Fruit fly (Drosophila melanogaster) whole organism, embryonic: ENCODE data around the gene Cyp4d20.

Experiments used
- Ada2b ChIP-seq: fragments of 200-800 bp; sonication (Bioruptor generic); IDR thresholded peaks from 2 replicates; pipeline ENCODE4 v1.3.6; 2022; ENCODE audit warnings: missing biosample characterization, missing genetic modification characterization
- Awh ChIP-seq: fragments of 200-800 bp; sonication (Bioruptor generic); IDR thresholded peaks from 2 replicates; pipeline ENCODE4, ENCODE4 v1.3.6; 2022; ENCODE audit warnings: missing biosample characterization, missing genetic modification characterization
- Bteb2 ChIP-seq: fragments of 200-800 bp; sonication (Bioruptor generic); optimal IDR thresholded peaks from 2 replicates; lab custom pipeline; 2016; ENCODE audit warnings: missing biosample characterization, missing genetic modification characterization
- CG12942 ChIP-seq: fragments of 200-800 bp; sonication (Bioruptor generic); optimal IDR thresholded peaks from 3 replicates; lab custom pipeline; 2016; ENCODE audit warnings: missing biosample characterization, missing genetic modification characterization
- CG14441 ChIP-seq: fragments of 200-800 bp; sonication (Bioruptor generic); IDR thresholded peaks from 2 replicates; pipeline ENCODE4 v1.3.6; 2022; ENCODE audit warnings: missing biosample characterization, missing genetic modification characterization
- CG14710 ChIP-seq: fragments of 200-800 bp; sonication (Bioruptor generic); optimal IDR thresholded peaks from 3 replicates; lab custom pipeline; 2019; ENCODE audit warnings: missing biosample characterization, mild to moderate bottlenecking, missing genetic modification characterization, moderate library complexity
- CG16815 ChIP-seq: fragments of 200-800 bp; sonication (Bioruptor generic); optimal IDR thresholded peaks from 3 replicates; lab custom pipeline; 2017; ENCODE audit warnings: missing biosample characterization, mild to moderate bottlenecking, missing genetic modification characterization
- CG17361 ChIP-seq: fragments of 200-800 bp; sonication (Bioruptor generic); IDR thresholded peaks from 3 replicates; pipeline ENCODE4 v1.3.6; 2022; ENCODE audit warnings: missing biosample characterization, missing genetic modification characterization
- CG17829 ChIP-seq: fragments of 200-800 bp; optimal IDR thresholded peaks from 2 replicates; lab custom pipeline; 2019; ENCODE audit warnings: missing biosample characterization, mild to moderate bottlenecking, missing genetic modification characterization, moderate library complexity
- CG2129 ChIP-seq: fragments of 200-800 bp; sonication (Bioruptor generic); IDR thresholded peaks from 2 replicates; pipeline ENCODE4 v1.3.6; 2022; ENCODE audit warnings: missing biosample characterization, missing genetic modification characterization; ENCODE audit not compliant: partially characterized antibody
- CG2712 ChIP-seq: fragments of 200-800 bp; optimal IDR thresholded peaks from 3 replicates; lab custom pipeline; 2019; ENCODE audit warnings: missing biosample characterization, mild to moderate bottlenecking, missing genetic modification characterization, moderate library complexity
- CG31224 ChIP-seq: fragments of 200-800 bp; sonication (Bioruptor generic); IDR thresholded peaks from 2 replicates; pipeline ENCODE4 v1.3.6; 2022; ENCODE audit warnings: missing biosample characterization, missing genetic modification characterization
- CG4617 ChIP-seq: fragments of 200-800 bp; sonication (Bioruptor generic); optimal IDR thresholded peaks from 3 replicates; lab custom pipeline; 2016; ENCODE audit warnings: missing biosample characterization, missing genetic modification characterization, borderline replicate concordance
- CG4730 ChIP-seq: fragments of 200-800 bp; sonication (Bioruptor generic); IDR thresholded peaks from 2 replicates; pipeline ENCODE4 v1.3.6; 2022; ENCODE audit warnings: missing biosample characterization, missing genetic modification characterization
- CG6813 ChIP-seq: fragments of 200-800 bp; sonication (Bioruptor generic); optimal IDR thresholded peaks from 2 replicates; lab custom pipeline; 2017; ENCODE audit warnings: missing biosample characterization, missing genetic modification characterization, mild to moderate bottlenecking, moderate library complexity, missing genetic modification reagents
- CG6854 ChIP-seq: fragments of 200-800 bp; sonication (Bioruptor generic); optimal IDR thresholded peaks from 3 replicates; lab custom pipeline; 2017; ENCODE audit warnings: missing biosample characterization, mild to moderate bottlenecking, missing genetic modification characterization
- CG7839 ChIP-seq: fragments of 200-800 bp; sonication (Bioruptor generic); optimal IDR thresholded peaks from 3 replicates; lab custom pipeline; 2018; ENCODE audit warnings: missing biosample characterization, mild to moderate bottlenecking, missing genetic modification characterization, moderate library complexity
- CG9817 ChIP-seq: fragments of 200-800 bp; sonication (Bioruptor generic); optimal IDR thresholded peaks from 2 replicates; lab custom pipeline; 2018; ENCODE audit warnings: missing biosample characterization, mild to moderate bottlenecking, missing genetic modification characterization, moderate library complexity
- Dbx ChIP-seq: fragments of 200-800 bp; sonication (Bioruptor generic); IDR thresholded peaks from 3 replicates; pipeline ENCODE4 v1.3.6; 2022; ENCODE audit warnings: missing biosample characterization, missing genetic modification characterization
- Deaf1 ChIP-seq: fragments of 200-800 bp; optimal IDR thresholded peaks from 3 replicates; lab custom pipeline; 2019; ENCODE audit warnings: missing biosample characterization, mild to moderate bottlenecking, missing genetic modification characterization, moderate library complexity
- Dip2 ChIP-seq: fragments of 200-800 bp; sonication (Bioruptor generic); IDR thresholded peaks from 2 replicates; pipeline ENCODE4 v1.3.6; 2022; ENCODE audit warnings: missing biosample characterization, missing genetic modification characterization
- Elba2 ChIP-seq: fragments of 200-800 bp; sonication (Bioruptor generic); optimal IDR thresholded peaks from 3 replicates; lab custom pipeline; 2016; ENCODE audit warnings: missing biosample characterization, missing genetic modification characterization
- Hr51 ChIP-seq, 2 experiments: fragments of 200-800 bp; sonication (Bioruptor generic); optimal IDR thresholded peaks; 2 replicates in 1 of 2; 3 replicates in 1 of 2; lab custom pipeline; 2016 to 2018; ENCODE audit warnings: missing biosample characterization in 2 of 2, missing genetic modification characterization in 2 of 2, mild to moderate bottlenecking in 1 of 2, moderate library complexity in 1 of 2
- MESR4 ChIP-seq: fragments of 200-800 bp; sonication (Bioruptor generic); optimal IDR thresholded peaks from 2 replicates; lab custom pipeline; 2018; ENCODE audit warnings: missing biosample characterization, mild to moderate bottlenecking, missing genetic modification characterization, moderate library complexity
- Mad ChIP-seq: fragments of 200-800 bp; sonication (Bioruptor generic); optimal IDR thresholded peaks from 2 replicates; lab custom pipeline; 2016; ENCODE audit warnings: missing biosample characterization, missing genetic modification characterization
- Med ChIP-seq: fragments of 200-800 bp; sonication (Bioruptor generic); peaks from one replicate; lab custom pipeline; 2016; ENCODE audit warnings: missing biosample characterization, missing genetic modification characterization, mild to moderate bottlenecking, inconsistent platforms, moderate library complexity
- Ptx1 ChIP-seq: fragments of 200-800 bp; sonication (Bioruptor generic); IDR thresholded peaks from 2 replicates; pipeline ENCODE4 v1.3.6; 2022; ENCODE audit warnings: missing biosample characterization, missing genetic modification characterization
- ara ChIP-seq: fragments of 200-800 bp; sonication (Bioruptor generic); IDR thresholded peaks from 2 replicates; pipeline ENCODE4 v1.3.6; 2022; ENCODE audit warnings: missing biosample characterization, missing genetic modification characterization
- bcd ChIP-seq: fragments of 200-800 bp; sonication (Bioruptor generic); optimal IDR thresholded peaks from 2 replicates; lab custom pipeline; 2017; ENCODE audit warnings: missing biosample characterization, mild to moderate bottlenecking, missing genetic modification characterization
- cg ChIP-seq: fragments of 200-800 bp; sonication (Bioruptor generic); optimal IDR thresholded peaks from 3 replicates; lab custom pipeline; 2019; ENCODE audit warnings: missing biosample characterization, mild to moderate bottlenecking, missing genetic modification characterization, moderate library complexity
- dmrt99B ChIP-seq: fragments of 200-800 bp; sonication (Bioruptor generic); optimal IDR thresholded peaks from 2 replicates; lab custom pipeline; 2018; ENCODE audit warnings: missing biosample characterization, mild to moderate bottlenecking, missing genetic modification characterization, moderate library complexity
- fd96Cb ChIP-seq: fragments of 200-800 bp; sonication (Bioruptor generic); optimal IDR thresholded peaks from 2 replicates; lab custom pipeline; 2018; ENCODE audit warnings: missing biosample characterization, mild to moderate bottlenecking, missing genetic modification characterization, moderate library complexity
- fu2 ChIP-seq: fragments of 200-800 bp; sonication (Bioruptor generic); optimal IDR thresholded peaks from 2 replicates; lab custom pipeline; 2016; ENCODE audit warnings: missing biosample characterization, missing genetic modification characterization
- gt ChIP-seq: fragments of 200-800 bp; sonication (Bioruptor generic); IDR thresholded peaks from 2 replicates; pipeline ENCODE4 v1.3.6; 2022; ENCODE audit warnings: missing biosample characterization, missing genetic modification characterization
- kay ChIP-seq: fragments of 200-800 bp; sonication (Bioruptor generic); optimal IDR thresholded peaks from 2 replicates; lab custom pipeline; 2016; ENCODE audit warnings: missing biosample characterization, missing genetic modification characterization
- klu ChIP-seq: fragments of 200-800 bp; sonication (Bioruptor generic); IDR thresholded peaks from 2 replicates; pipeline ENCODE4 v1.3.6; 2022; ENCODE audit warnings: missing biosample characterization, missing genetic modification characterization
- lbe ChIP-seq: fragments of 200-800 bp; sonication (Bioruptor generic); optimal IDR thresholded peaks from 2 replicates; lab custom pipeline; 2016; ENCODE audit warnings: missing biosample characterization, mild to moderate bottlenecking, missing genetic modification characterization
- onecut ChIP-seq: fragments of 200-800 bp; sonication (Bioruptor generic); IDR thresholded peaks from 2 replicates; pipeline ENCODE4 v1.3.6; 2022; ENCODE audit warnings: missing biosample characterization, missing genetic modification characterization
- org-1 ChIP-seq: fragments of 200-800 bp; sonication (Bioruptor generic); optimal IDR thresholded peaks from 2 replicates; lab custom pipeline; 2017; ENCODE audit warnings: missing biosample characterization, missing genetic modification characterization
- pan ChIP-seq, 4 experiments: fragments of >200 bp in 3 of 4; fragments of 200-800 bp in 1 of 4; sonication (Bioruptor generic) in 1 of 4; optimal IDR thresholded peaks in 3 of 4; IDR thresholded peaks in 1 of 4; 2 replicates each; pipeline versions ENCODE4 v1.3.6 to Lab custom; 2017 to 2022; ENCODE audit warnings: missing biosample characterization in 2 of 4, missing genetic modification characterization in 2 of 4, mixed read lengths in 1 of 4
- pho ChIP-seq: fragments of 200-800 bp; sonication (Bioruptor generic); optimal IDR thresholded peaks from 2 replicates; lab custom pipeline; 2016; ENCODE audit warnings: missing biosample characterization, missing genetic modification characterization
- repo ChIP-seq: fragments of 200-800 bp; sonication (Bioruptor generic); optimal IDR thresholded peaks from 2 replicates; lab custom pipeline; 2016; ENCODE audit warnings: missing biosample characterization, missing genetic modification characterization
- scrt ChIP-seq: fragments of 200-800 bp; sonication (Bioruptor generic); optimal IDR thresholded peaks from 2 replicates; lab custom pipeline; 2018; ENCODE audit warnings: missing biosample characterization, mild to moderate bottlenecking, missing genetic modification characterization, moderate library complexity
- sens ChIP-seq: fragments of 200-800 bp; sonication (Bioruptor generic); peaks from one replicate; lab custom pipeline; 2016; ENCODE audit warnings: missing biosample characterization, missing genetic modification characterization
- slbo ChIP-seq: fragments of 200-800 bp; sonication (Bioruptor generic); IDR thresholded peaks from 2 replicates; pipeline ENCODE4 v1.3.6; 2022; ENCODE audit warnings: missing biosample characterization, missing genetic modification characterization
- ttk ChIP-seq: fragments of 200-800 bp; sonication (Bioruptor generic); IDR thresholded peaks from 2 replicates; pipeline ENCODE4 v2.1.2; 2022; ENCODE audit warnings: missing biosample characterization, missing genetic modification characterization
- unc-4 ChIP-seq: fragments of 200-800 bp; sonication (Bioruptor generic); IDR thresholded peaks from 2 replicates; pipeline ENCODE4 v1.3.6; 2022; ENCODE audit warnings: missing biosample characterization, missing genetic modification characterization; ENCODE audit not compliant: partially characterized antibody
- unpg ChIP-seq: fragments of 200-800 bp; sonication (Bioruptor generic); optimal IDR thresholded peaks from 3 replicates; lab custom pipeline; 2018; ENCODE audit warnings: missing biosample characterization, mild to moderate bottlenecking, missing genetic modification characterization, moderate library complexity
- z ChIP-seq: fragments of 200-800 bp; sonication (Bioruptor generic); IDR thresholded peaks from 3 replicates; pipeline ENCODE4 v1.3.6; 2022; ENCODE audit warnings: missing biosample characterization, missing genetic modification characterization

Cyp4d20 gene

DNA sequence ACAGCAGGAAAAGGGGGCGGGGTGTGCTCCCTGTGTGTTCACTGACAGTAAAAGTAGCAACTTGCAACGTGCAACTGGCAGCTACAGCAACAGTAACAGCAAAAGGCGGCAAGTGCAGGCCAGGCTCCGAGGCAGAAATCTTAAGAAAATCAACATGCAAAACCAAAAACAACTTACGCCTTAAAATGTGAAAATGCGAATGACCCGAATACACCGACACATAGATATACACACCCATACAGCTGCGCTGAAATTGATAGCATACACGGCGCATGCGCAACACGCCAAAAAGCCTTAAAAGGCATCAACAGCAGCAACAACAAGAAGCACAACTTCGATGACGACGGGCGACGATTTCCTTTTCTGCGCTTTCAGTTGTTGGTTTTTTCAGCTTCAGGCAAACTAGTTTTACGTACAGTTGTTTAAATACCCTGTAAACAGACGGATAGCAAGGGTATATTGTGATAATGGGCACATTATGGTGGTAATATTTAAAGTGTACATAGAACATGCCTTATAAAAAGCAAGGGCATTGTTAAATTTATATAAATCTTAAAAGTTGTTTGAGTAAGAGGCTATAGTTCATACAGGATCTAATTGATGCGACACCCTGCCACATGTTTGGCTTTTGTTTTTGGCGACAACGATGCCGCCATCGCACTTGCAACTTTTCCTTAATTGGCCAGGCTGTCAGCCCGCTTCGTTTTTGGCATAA is 5.8 kb downstream of the Cyp4d20 start (continued):
- TF ChIP-seq Med (GFP tag; lab: Kevin White, UChicago) (peak; percentile 77), fd96Cb (tag; lab: Kevin White, UChicago) (peak; percentile 37), CG4617 (GFP tag; lab: Kevin White, UChicago) (no peak), pan (optimal IDR thresholded peaks at IDR 0.05; lab: Kevin White, UChicago) (no peak), pan (GFP tag; optimal IDR thresholded peaks at IDR 0.05 in 1 of 2, IDR thresholded peaks at IDR 0.05 in 1 of 2) (peak in 1 of 2 experiments; percentile 32), unpg (GFP tag; lab: Kevin White, UChicago) (peak; percentile 12), CG2129 (GFP tag; lab: Robert Waterston, UW) (no peak), Dip2 (GFP tag; lab: Robert Waterston, UW) (no peak), bcd (no peak), Bteb2 (GFP tag; lab: Kevin White, UChicago) (no peak), Hr51 (GFP tag; optimal IDR thresholded peaks at IDR 0.05; lab: Kevin White, UChicago) (peak in 1 of 2 experiments; percentile 52), unc-4 (GFP tag; lab: Robert Waterston, UW) (no peak), CG14441 (GFP tag; lab: Robert Waterston, UW) (no peak), Deaf1 (tag; lab: Kevin White, UChicago) (no peak), fu2 (GFP tag; lab: Kevin White, UChicago) (no peak), kay (GFP tag; lab: Kevin White, UChicago) (no peak), CG4730 (no peak), lbe (peak; percentile 4), CG17829 (no peak), ttk (GFP tag; lab: Robert Waterston, UW) (0 out of 2 replicates have a peak, but pooled peaks have one; percentile 12), CG17361 (GFP tag; lab: Robert Waterston, UW) (peak; percentile 54; the same call in 2 of the 3 replicates), onecut (GFP tag; lab: Robert Waterston, UW) (no peak), CG9817 (no peak), z (GFP tag; lab: Robert Waterston, UW) (no peak), sens (GFP tag; lab: Kevin White, UChicago) (peak; percentile 72), klu (GFP tag; lab: Robert Waterston, UW) (peak; percentile 10; the same call in 1 of the 2 replicates), Mad (no peak), pho (GFP tag; lab: Kevin White, UChicago) (no peak), slbo (GFP tag; lab: Robert Waterston, UW) (0 out of 2 replicates have a peak, but pooled peaks have one; percentile 14), Elba2 (GFP tag; lab: Kevin White, UChicago) (no peak), CG14710 (tag; lab: Kevin White, UChicago) (no peak), scrt (GFP tag; lab: Kevin White, UChicago) (no peak), MESR4 (GFP tag; lab: Kevin White, UChicago) (no peak), ara (GFP tag; lab: Robert Waterston, UW) (0 out of 2 replicates have a peak, but pooled peaks have one; percentile 21), Awh (GFP tag; lab: Robert Waterston, UW) (no peak), CG6813 (peak; percentile 17), dmrt99B (tag; lab: Kevin White, UChicago) (peak; percentile 65), org-1 (GFP tag; lab: Kevin White, UChicago) (no peak), CG7839 (tag; lab: Kevin White, UChicago) (peak; percentile 52), repo (GFP tag; lab: Kevin White, UChicago) (no peak), cg (no peak), Ada2b (GFP tag; lab: Robert Waterston, UW) (0 out of 2 replicates have a peak, but pooled peaks have one; percentile 32), CG6854 (no peak), Ptx1 (GFP tag; lab: Robert Waterston, UW) (peak; percentile 30; the same call in 1 of the 2 replicates), gt (GFP tag; lab: Robert Waterston, UW) (no peak), CG16815 (no peak), CG12942 (GFP tag; lab: Kevin White, UChicago) (no peak), CG31224 (GFP tag; lab: Robert Waterston, UW) (0 out of 2 replicates have a peak, but pooled peaks have one; percentile 22), Dbx (GFP tag; lab: Robert Waterston, UW) (no peak), CG2712 (tag; lab: Kevin White, UChicago) (peak; percentile 44)
